Fruit fly (Drosophila melanogaster) whole organism, embryonic: Measurements from ENCODE around the gene CG11178.

Experiments
- CG11504 ChIP-seq: fragments of 200-800 bp; sonication (Bioruptor generic); optimal IDR thresholded peaks from 3 replicates; lab custom pipeline; 2019; ENCODE audit warnings: missing biosample characterization, mild to moderate bottlenecking, missing genetic modification characterization, moderate library complexity
- CG1602 ChIP-seq: fragments of 200-800 bp; sonication (Bioruptor generic); optimal IDR thresholded peaks from 3 replicates; lab custom pipeline; 2016; ENCODE audit warnings: missing biosample characterization, missing genetic modification characterization
- CG34224 ChIP-seq: fragments of 200-800 bp; sonication (Bioruptor generic); IDR thresholded peaks from 3 replicates; pipeline ENCODE4 v1.3.6; 2022; ENCODE audit warnings: missing biosample characterization, missing genetic modification characterization; ENCODE audit not compliant: partially characterized antibody
- CrebB ChIP-seq: fragments of 200-800 bp; sonication (Bioruptor generic); optimal IDR thresholded peaks from 3 replicates; lab custom pipeline; 2018; ENCODE audit warnings: missing biosample characterization, mild to moderate bottlenecking, missing genetic modification characterization
- amos ChIP-seq: fragments of 200-800 bp; sonication (Bioruptor generic); IDR thresholded peaks from 2 replicates; pipeline ENCODE4 v1.3.6; 2022; ENCODE audit warnings: missing biosample characterization, missing genetic modification characterization; ENCODE audit not compliant: partially characterized antibody
- ap ChIP-seq: fragments of 200-800 bp; sonication (Bioruptor generic); IDR thresholded peaks from 2 replicates; pipeline ENCODE4 v1.3.6; 2022; ENCODE audit warnings: missing biosample characterization, missing genetic modification characterization
- disco-r ChIP-seq: fragments of 200-800 bp; sonication (Bioruptor generic); optimal IDR thresholded peaks from 2 replicates; lab custom pipeline; 2016; ENCODE audit warnings: missing biosample characterization, missing genetic modification characterization
- eyg ChIP-seq: fragments of 200-800 bp; sonication (Bioruptor generic); optimal IDR thresholded peaks from 3 replicates; lab custom pipeline; 2016; ENCODE audit warnings: missing biosample characterization, missing genetic modification characterization
- h ChIP-seq: fragments of >200 bp; optimal IDR thresholded peaks from 2 replicates; lab custom pipeline; 2017

DNA sequence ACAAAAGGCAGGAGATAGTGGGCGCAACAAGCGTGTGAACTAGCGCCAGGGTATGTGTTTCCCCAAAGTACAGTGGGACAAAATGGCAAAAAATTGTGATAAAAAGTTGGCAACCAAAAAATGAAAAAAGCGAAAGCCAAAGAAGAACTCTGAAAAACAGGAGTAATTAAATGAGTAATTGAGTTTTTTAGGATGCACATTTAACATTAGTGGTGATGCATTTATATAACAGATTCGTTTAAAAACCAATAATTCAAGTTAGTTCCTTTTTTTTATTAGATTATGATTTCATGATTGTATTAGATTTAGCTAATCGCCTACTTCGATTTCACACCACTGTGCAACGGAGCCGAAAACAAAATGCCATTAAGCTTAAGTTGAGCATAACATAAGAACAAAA, 33.1 kb upstream of the CG11178 start:
- TF ChIP-seq eyg (GFP tag; lab: Kevin White, UChicago) (no peak), CG1602 (GFP tag; lab: Kevin White, UChicago) (peak; percentile 34), disco-r (GFP tag; lab: Kevin White, UChicago) (no peak), ap (GFP tag; lab: Robert Waterston, UW) (0 out of 2 replicates have a peak, but pooled peaks have one; percentile 18), h (lab: Kevin White, UChicago) (no peak), CrebB (tag; lab: Kevin White, UChicago) (no peak), CG34224 (GFP tag; lab: Robert Waterston, UW) (no peak), amos (no peak), CG11504 (tag; lab: Kevin White, UChicago) (peak; percentile 80)
